2 fruit fly cellular contexts compared by ENCODE assay signal in genomic region chr2L:4821757-4822156, dm6.
TF ChIP-seq lines count a peak whose summit lies in the region.

Gene CG15628 (plus strand): TSS chr2L:4821774.

- TF ChIP-seq CTCF in whole organism, embryonic (GFP tag; optimal IDR thresholded peaks at IDR 0.05; lab: Kevin White, UChicago) = no peak

TF ChIP-seq in whole organism, embryonic, 481 proteins besides CTCF, POLR2A, EP300 and RAD21 (continues in another document):
- TF ChIP-seq Dp (GFP tag; optimal IDR thresholded peaks at IDR 0.05; lab: Kevin White, UChicago) (no peak), Pdp1 (GFP tag; optimal IDR thresholded peaks at IDR 0.05; lab: Kevin White, UChicago) (no peak), kay (GFP tag; optimal IDR thresholded peaks at IDR 0.05; lab: Kevin White, UChicago) (no peak), CG31365 (tag; optimal IDR thresholded peaks at IDR 0.05; lab: Kevin White, UChicago) (peak; percentile 23), hkb (optimal IDR thresholded peaks at IDR 0.05; lab: Kevin White, UChicago) (no peak), hkb (GFP tag; IDR thresholded peaks at IDR 0.05; lab: Robert Waterston, UW) (no peak), CG18599 (GFP tag; optimal IDR thresholded peaks at IDR 0.05; lab: Kevin White, UChicago) (no peak), Poxn (GFP tag; IDR thresholded peaks at IDR 0.05; lab: Robert Waterston, UW) (no peak), slou (GFP tag; optimal IDR thresholded peaks at IDR 0.05; lab: Kevin White, UChicago) (no peak), CG8388 (GFP tag; optimal IDR thresholded peaks at IDR 0.05; lab: Kevin White, UChicago) (peak; percentile 91), CG2202 (tag; optimal IDR thresholded peaks at IDR 0.05; lab: Kevin White, UChicago) (no peak), amos (GFP tag; IDR thresholded peaks at IDR 0.05; lab: Robert Waterston, UW; ENCODE audit: partially characterized antibody) (no peak), CG31441 (GFP tag; IDR thresholded peaks at IDR 0.05; lab: Robert Waterston, UW) (no peak), lov (optimal IDR thresholded peaks at IDR 0.05; lab: Kevin White, UChicago) (no peak), lov (GFP tag; IDR thresholded peaks at IDR 0.05; lab: Robert Waterston, UW) (0 out of 3 replicates have a peak, but pooled peaks have one; percentile 28), CG9437 (GFP tag; optimal IDR thresholded peaks at IDR 0.05; lab: Kevin White, UChicago) (no peak), Myb (GFP tag; optimal IDR thresholded peaks at IDR 0.05; lab: Kevin White, UChicago) (no peak), Awh (GFP tag; IDR thresholded peaks at IDR 0.05; lab: Robert Waterston, UW) (no peak), Doc2 (GFP tag; IDR thresholded peaks at IDR 0.05; lab: Robert Waterston, UW) (no peak), ken (GFP tag; IDR thresholded peaks at IDR 0.05; lab: Robert Waterston, UW) (no peak), mld (GFP tag; IDR thresholded peaks at IDR 0.05; lab: Robert Waterston, UW; ENCODE audit: partially characterized antibody) (no peak), D (optimal IDR thresholded peaks at IDR 0.05; lab: Kevin White, UChicago) (peak; percentile 41), D (GFP tag; optimal IDR thresholded peaks at IDR 0.05; lab: Kevin White, UChicago) (no peak), gsb (GFP tag; IDR thresholded peaks at IDR 0.05; lab: Robert Waterston, UW) (0 out of 2 replicates have a peak, but pooled peaks have one; percentile 1), CG8359 (GFP tag; optimal IDR thresholded peaks at IDR 0.05; lab: Kevin White, UChicago; ENCODE audit: borderline replicate concordance) (no peak), NC2β (GFP tag; optimal IDR thresholded peaks at IDR 0.05; lab: Kevin White, UChicago) (no peak), ab (GFP tag; optimal IDR thresholded peaks at IDR 0.05; lab: Kevin White, UChicago) (no peak), CG10979 (tag; optimal IDR thresholded peaks at IDR 0.05; lab: Kevin White, UChicago) (no peak), salm (tag; optimal IDR thresholded peaks at IDR 0.05; lab: Kevin White, UChicago) (no peak), CG10147 (GFP tag; optimal IDR thresholded peaks at IDR 0.05; lab: Kevin White, UChicago) (no peak), Bteb2 (GFP tag; optimal IDR thresholded peaks at IDR 0.05; lab: Kevin White, UChicago) (no peak), hth (optimal IDR thresholded peaks at IDR 0.05; lab: Kevin White, UChicago) (no peak), Side (GFP tag; optimal IDR thresholded peaks at IDR 0.05; lab: Kevin White, UChicago) (no peak), gro (GFP tag; optimal IDR thresholded peaks at IDR 0.05; lab: Kevin White, UChicago) (no peak), Bdp1 (GFP tag; optimal IDR thresholded peaks at IDR 0.05; lab: Kevin White, UChicago) (no peak), CG12391 (tag; optimal IDR thresholded peaks at IDR 0.05; lab: Kevin White, UChicago) (no peak), CG14860 (GFP tag; IDR thresholded peaks at IDR 0.05; lab: Robert Waterston, UW; ENCODE audit: partially characterized antibody) (no peak), Sin3A (optimal IDR thresholded peaks at IDR 0.05; lab: Kevin White, UChicago) (no peak), NC2α (GFP tag; optimal IDR thresholded peaks at IDR 0.05; lab: Kevin White, UChicago) (no peak), CG11504 (tag; optimal IDR thresholded peaks at IDR 0.05; lab: Kevin White, UChicago) (no peak), CG6689 (GFP tag; IDR thresholded peaks at IDR 0.05; lab: Robert Waterston, UW) (no peak), CG9797 (GFP tag; optimal IDR thresholded peaks at IDR 0.05; lab: Kevin White, UChicago) (no peak), CG11093 (GFP tag; IDR thresholded peaks at IDR 0.05; lab: Robert Waterston, UW) (no peak), nerfin-1 (tag; optimal IDR thresholded peaks at IDR 0.05; lab: Kevin White, UChicago) (no peak), sug (tag; optimal IDR thresholded peaks at IDR 0.05; lab: Kevin White, UChicago) (no peak), sd (tag; optimal IDR thresholded peaks at IDR 0.05; lab: Kevin White, UChicago) (no peak), cg (GFP tag; optimal IDR thresholded peaks at IDR 0.05; lab: Kevin White, UChicago) (no peak), Fer3 (tag; optimal IDR thresholded peaks at IDR 0.05; lab: Kevin White, UChicago) (no peak)

TF ChIP-seq in whole organism, wandering third instar larva, 38 proteins besides CTCF, POLR2A, EP300 and RAD21:
- TF ChIP-seq woc (GFP tag; optimal IDR thresholded peaks at IDR 0.05; lab: Kevin White, UChicago) = no peak
- TF ChIP-seq Hr83 (GFP tag; optimal IDR thresholded peaks at IDR 0.05; lab: Kevin White, UChicago; ENCODE audit: poor library complexity, severe bottlenecking) = peak; percentile 42
- TF ChIP-seq Dfd (GFP tag; optimal IDR thresholded peaks at IDR 0.05; lab: Kevin White, UChicago) = peak; percentile 65

Comparison
In these comparisons a context has a peak if more than half of its experiments do, and no peak if none do; other contexts are left out.
1. Of the 10 proteins assayed by ChIP-seq in both whole organism, embryonic and whole organism, wandering third instar larva: peak only in whole organism, embryonic: none; only in whole organism, wandering third instar larva: Dfd; in both: none; in neither: 9.